Worm (Caenorhabditis elegans): ENCODE results near the gene hdl-2.
A peak's percentile ranks its signal among the peaks of the same experiment; 100 is the strongest.

The hdl-2 gene

ce11 chrIV:8893746-8894145, 19.8 kb downstream of the hdl-2 start, which contains the start of gene rad-54.L2 (continued):
- TF ChIP-seq madf-10 (tag; optimal IDR thresholded peaks at IDR 0.05) (peak; percentile 45), lir-1 (GFP tag; conservative IDR thresholded peaks at IDR 0.05) (no peak), ets-4 (GFP tag; optimal IDR thresholded peaks at IDR 0.05) (no peak), lin-35 (GFP tag; optimal IDR thresholded peaks at IDR 0.05) (peak in 1 of 3 experiments; percentile 34), F57A8.1 (GFP tag; optimal IDR thresholded peaks at IDR 0.05) (no peak), ama-1 (optimal IDR thresholded peaks at IDR 0.05) (no peak), ama-1 (GFP tag; optimal IDR thresholded peaks at IDR 0.05) (no peak), pha-4 (tag; optimal IDR thresholded peaks at IDR 0.05) (peak; percentile 91), athp-1 (tag; optimal IDR thresholded peaks at IDR 0.05) (peak; percentile 12), let-526 (GFP tag; IDR thresholded peaks at IDR 0.05) (no peak), rec-8 (tag; optimal IDR thresholded peaks at IDR 0.05) (no peak), ccch-3 (GFP tag; optimal IDR thresholded peaks at IDR 0.05) (no peak), snpc-1.3 (tag; optimal IDR thresholded peaks at IDR 0.05; ENCODE audit: insufficient read depth) (no peak), snpc-3.4 (tag; optimal IDR thresholded peaks at IDR 0.05) (peak; percentile 36), F49E8.2 (tag; optimal IDR thresholded peaks at IDR 0.05; ENCODE audit: insufficient read depth) (peak; percentile 40), B0336.3 (GFP tag; IDR thresholded peaks at IDR 0.05) (no peak), dox-1 (GFP tag; IDR thresholded peaks at IDR 0.05) (0 out of 2 replicates have a peak, but pooled peaks have one; percentile 14), egl-18 (GFP tag; IDR thresholded peaks at IDR 0.05) (no peak), mes-4 (tag; optimal IDR thresholded peaks at IDR 0.05) (no peak), mxl-1 (tag; optimal IDR thresholded peaks at IDR 0.05) (no peak), unc-130 (GFP tag; optimal IDR thresholded peaks at IDR 0.05) (no peak), ceh-40 (GFP tag; IDR thresholded peaks at IDR 0.05) (no peak), xnd-1 (tag; optimal IDR thresholded peaks at IDR 0.05) (no peak), ztf-25 (GFP tag; IDR thresholded peaks at IDR 0.05) (no peak), egrh-3 (GFP tag; IDR thresholded peaks at IDR 0.05) (no peak), ztf-18 (tag; optimal IDR thresholded peaks at IDR 0.05) (peak; percentile 65), B0035.1 (tag; optimal IDR thresholded peaks at IDR 0.05) (no peak), nhr-90 (tag; optimal IDR thresholded peaks at IDR 0.05) (no peak), sptf-2 (GFP tag; optimal IDR thresholded peaks at IDR 0.05) (no peak), let-607 (tag; optimal IDR thresholded peaks at IDR 0.05) (no peak), tlf-1 (GFP tag; optimal IDR thresholded peaks at IDR 0.05) (peak; percentile 51), K12H6.12 (tag; optimal IDR thresholded peaks at IDR 0.05) (no peak), T07F8.4 (tag; optimal IDR thresholded peaks at IDR 0.05) (no peak), F33H1.4 (GFP tag; IDR thresholded peaks at IDR 0.05) (peak; percentile 33; the same call in 1 of the 2 replicates), ekl-4 (GFP tag; IDR thresholded peaks at IDR 0.05) (peak; percentile 68; the same call in 1 of the 2 replicates), efl-1 (GFP tag; optimal IDR thresholded peaks at IDR 0.05) (no peak), hsf-1 (GFP tag; IDR thresholded peaks at IDR 0.05) (peak; percentile 84), egl-44 (GFP tag; IDR thresholded peaks at IDR 0.05) (no peak), mcd-1 (GFP tag; IDR thresholded peaks at IDR 0.05) (peak; percentile 77), tbp1 (GFP tag; optimal IDR thresholded peaks at IDR 0.05) (peak; percentile 17)

ce11 chrIV:8901346-8901745, 27.4 kb downstream of the hdl-2 start, which contains the start of gene C27B7.5:
Gene C27B7.5 (plus strand): TSS chrIV:8901646.
- TF ChIP-seq hrde-1 (tag; optimal IDR thresholded peaks at IDR 0.05; ENCODE audit: borderline replicate concordance): peak; percentile 35
- TF ChIP-seq snpc-4 (GFP tag; optimal IDR thresholded peaks at IDR 0.05): no peak
- peak in 1 of 4 experiments; percentile 20 for TF ChIP-seq snpc-4 (tag; optimal IDR thresholded peaks at IDR 0.05)
- no peak for TF ChIP-seq hlh-12 (tag; optimal IDR thresholded peaks at IDR 0.05)
- peak; percentile 9 for TF ChIP-seq snpc-3.4 (tag; optimal IDR thresholded peaks at IDR 0.05)
- peak; percentile 22 for TF ChIP-seq him-1 (tag; optimal IDR thresholded peaks at IDR 0.05)
- peak; percentile 5 for TF ChIP-seq lsl-1 (GFP tag; optimal IDR thresholded peaks at IDR 0.05)
- TF ChIP-seq cebp-1 (GFP tag; IDR thresholded peaks at IDR 0.05): no peak
- peak; percentile 31 for TF ChIP-seq cebp-1 (tag; optimal IDR thresholded peaks at IDR 0.05)
- TF ChIP-seq D2030.7 (GFP tag; IDR thresholded peaks at IDR 0.05): 0 out of 2 replicates have a peak, but pooled peaks have one; percentile 17
- TF ChIP-seq T07F8.4 (tag; optimal IDR thresholded peaks at IDR 0.05): no peak
- no peak for TF ChIP-seq attf-5 (GFP tag; optimal IDR thresholded peaks at IDR 0.05)
- 0 out of 2 replicates have a peak, but pooled peaks have one; percentile 8 for TF ChIP-seq hmg-1.2 (GFP tag; IDR thresholded peaks at IDR 0.05)

Measured in whole organism, young adult.